Worm (Caenorhabditis elegans): Measurements from ENCODE around the gene str-208.

str-208 gene

DNA sequence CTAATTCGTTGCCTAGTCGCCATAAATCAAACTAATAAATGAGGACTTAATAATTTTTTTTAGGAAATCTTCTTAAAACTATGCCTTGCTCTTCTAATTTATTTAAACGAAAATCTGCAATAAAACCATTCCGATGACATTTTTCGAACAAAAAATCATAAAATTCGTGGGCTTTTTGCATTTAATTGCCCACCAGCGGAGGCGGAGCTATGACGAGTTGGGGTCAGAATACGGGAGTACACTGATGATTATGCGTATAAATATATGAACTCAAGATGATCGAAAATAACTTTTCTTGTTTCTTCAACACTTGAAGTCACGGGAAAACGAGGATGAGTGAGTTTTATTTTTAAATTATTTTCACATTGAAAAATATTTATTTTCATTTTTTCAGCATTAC is 22.2 kb upstream of the str-208 start, which contains the start of gene catp-2:
TSS of gene catp-2 (plus strand) at position 301 of the 400 bp plus-strand sequence.
- TF ChIP-seq flt-1 (GFP tag; IDR thresholded peaks at IDR 0.05) = no peak
- no peak for TF ChIP-seq aly-1 (tag; optimal IDR thresholded peaks at IDR 0.05)
- TF ChIP-seq ama-1 (optimal IDR thresholded peaks at IDR 0.05) = no peak

DNA sequence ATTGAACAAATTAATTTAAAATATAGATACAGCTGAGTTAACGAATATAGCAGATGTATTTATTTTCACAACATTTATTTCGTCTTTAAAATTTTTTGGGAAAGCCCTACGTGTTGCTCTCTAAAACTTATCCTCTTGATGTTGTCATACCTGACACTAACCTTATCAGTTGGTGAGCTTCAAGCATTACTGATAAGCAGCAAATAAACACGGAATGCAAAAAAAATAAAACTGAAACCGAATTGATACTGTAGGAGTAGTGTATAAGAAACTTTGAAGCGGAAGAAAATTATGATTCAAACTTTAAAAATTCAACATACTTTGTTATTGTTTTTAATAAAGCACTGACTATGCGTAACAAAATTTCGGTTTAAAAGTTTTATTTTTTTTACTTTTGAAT is 21.5 kb upstream of the str-208 start:
- TF ChIP-seq B0310.2 (tag; optimal IDR thresholded peaks at IDR 0.05) = no peak
- TF ChIP-seq ceh-36 (tag; optimal IDR thresholded peaks at IDR 0.05) = no peak
- no peak for TF ChIP-seq ceh-13 (GFP tag; optimal IDR thresholded peaks at IDR 0.05)
- TF ChIP-seq ama-1 (optimal IDR thresholded peaks at IDR 0.05) = no peak
- TF ChIP-seq hnd-1 (tag; optimal IDR thresholded peaks at IDR 0.05) = no peak
- TF ChIP-seq sea-1 (GFP tag; conservative IDR thresholded peaks at IDR 0.05) = no peak
- TF ChIP-seq hmg-4 (GFP tag; optimal IDR thresholded peaks at IDR 0.05) = no peak
- no peak for TF ChIP-seq scrt-1 (GFP tag; IDR thresholded peaks at IDR 0.05)
- no peak for TF ChIP-seq tbx-11 (GFP tag; IDR thresholded peaks at IDR 0.05)
- no peak for TF ChIP-seq F13C5.2 (tag; optimal IDR thresholded peaks at IDR 0.05)
- TF ChIP-seq tra-4 (tag; optimal IDR thresholded peaks at IDR 0.05) = no peak

- TF ChIP-seq sea-1 (GFP tag; conservative IDR thresholded peaks at IDR 0.05) (no peak), ama-1 (optimal IDR thresholded peaks at IDR 0.05) (no peak), tbx-37 (GFP tag; conservative IDR thresholded peaks at IDR 0.05) (no peak), ets-7 (tag; optimal IDR thresholded peaks at IDR 0.05) (no peak), ceh-36 (tag; optimal IDR thresholded peaks at IDR 0.05) (no peak), aly-1 (tag; optimal IDR thresholded peaks at IDR 0.05) (no peak), F13C5.2 (tag; optimal IDR thresholded peaks at IDR 0.05) (no peak), ceh-13 (GFP tag; optimal IDR thresholded peaks at IDR 0.05) (no peak), hmg-4 (GFP tag; optimal IDR thresholded peaks at IDR 0.05) (no peak), hnd-1 (tag; optimal IDR thresholded peaks at IDR 0.05) (no peak), flt-1 (GFP tag; IDR thresholded peaks at IDR 0.05) (no peak)
Observed at ce11 chrV:4937337-4937736, 19.3 kb upstream of the str-208 start.

DNA sequence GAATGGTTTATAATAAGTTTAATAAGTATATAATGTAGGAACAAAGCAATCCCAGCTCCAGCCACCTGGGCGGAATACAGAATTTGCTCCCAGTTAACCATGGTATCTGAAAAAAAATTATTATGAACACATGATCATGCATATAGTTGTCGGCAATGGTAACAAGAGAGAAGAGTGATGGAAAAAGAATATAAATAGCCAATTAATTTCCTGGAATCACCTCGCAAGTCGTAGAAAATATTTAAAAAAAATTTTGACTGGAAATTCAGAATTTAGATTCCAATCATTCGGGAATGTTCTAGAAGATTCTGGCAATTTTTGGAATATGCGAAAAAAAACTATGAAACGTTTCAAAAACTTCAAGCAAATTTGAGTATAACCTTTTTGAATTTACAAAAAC is 12.4 kb upstream of the str-208 start, which contains the start of gene str-211:
TSS of gene str-211 (minus strand) at position 101 of the 400 bp plus-strand sequence.
- no peak for TF ChIP-seq ets-7 (tag; optimal IDR thresholded peaks at IDR 0.05)

ce11 chrV:4948635-4949034 is 8.0 kb upstream of the str-208 start, which contains the start of gene str-209:
str-209 (plus strand) TSS chrV:4948935.
- TF ChIP-seq ama-1 (optimal IDR thresholded peaks at IDR 0.05) = no peak

ce11 chrV:4951434-4951833 is 5.2 kb upstream of the str-208 start, which contains the start of gene str-207:
str-207 (plus strand) TSS chrV:4951734.
- TF ChIP-seq ets-7 (tag; optimal IDR thresholded peaks at IDR 0.05) = no peak

DNA sequence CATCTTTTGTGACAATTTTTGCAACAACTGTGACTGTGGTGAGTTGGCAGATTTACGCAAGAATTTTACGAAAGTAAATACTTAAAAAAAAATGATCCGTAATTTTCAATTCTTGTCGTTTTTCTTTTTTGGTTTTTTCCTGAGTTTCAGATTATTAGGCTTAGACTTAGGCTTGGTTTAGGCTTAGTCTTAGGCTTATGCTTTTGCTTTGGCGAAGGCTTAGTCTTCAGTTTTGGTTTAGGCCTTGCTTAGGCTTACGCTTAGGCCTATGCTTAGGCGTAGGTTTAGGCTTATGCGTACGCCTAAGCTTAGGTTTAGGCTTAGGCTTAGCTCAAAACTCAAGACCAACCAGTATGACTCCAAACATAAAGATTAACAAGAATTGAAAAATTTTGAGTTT is 990 bp downstream of the str-208 start:
- TF ChIP-seq tbx-37 (GFP tag; conservative IDR thresholded peaks at IDR 0.05) (no peak), hmbx-1 (tag; optimal IDR thresholded peaks at IDR 0.05) (no peak), B0310.2 (tag; optimal IDR thresholded peaks at IDR 0.05) (no peak), hnd-1 (tag; optimal IDR thresholded peaks at IDR 0.05) (no peak), ceh-36 (tag; optimal IDR thresholded peaks at IDR 0.05) (peak; percentile 48)

- TF ChIP-seq hnd-1 (tag; optimal IDR thresholded peaks at IDR 0.05) (no peak), scrt-1 (GFP tag; IDR thresholded peaks at IDR 0.05) (0 out of 2 replicates have a peak, but pooled peaks have one; percentile 30)
Observed at ce11 chrV:4960686-4961085, 4.1 kb downstream of the str-208 start.

- TF ChIP-seq tra-4 (tag; optimal IDR thresholded peaks at IDR 0.05) (no peak), hmg-4 (GFP tag; optimal IDR thresholded peaks at IDR 0.05) (peak; percentile 30), F13C5.2 (tag; optimal IDR thresholded peaks at IDR 0.05) (peak; percentile 39)
Observed at ce11 chrV:4962968-4963367, 6.3 kb downstream of the str-208 start, which contains the start of gene tam-1. tam-1 (minus strand) TSS chrV:4963102.

ce11 chrV:4963606-4964005 is 7.0 kb downstream of the str-208 start:
- no peak for TF ChIP-seq hmg-4 (GFP tag; optimal IDR thresholded peaks at IDR 0.05)
- TF ChIP-seq B0310.2 (tag; optimal IDR thresholded peaks at IDR 0.05) = no peak
- TF ChIP-seq scrt-1 (GFP tag; IDR thresholded peaks at IDR 0.05) = no peak
- TF ChIP-seq F13C5.2 (tag; optimal IDR thresholded peaks at IDR 0.05) = no peak
- no peak for TF ChIP-seq tbx-11 (GFP tag; IDR thresholded peaks at IDR 0.05)
- TF ChIP-seq ceh-13 (GFP tag; optimal IDR thresholded peaks at IDR 0.05) = no peak
- TF ChIP-seq ama-1 (optimal IDR thresholded peaks at IDR 0.05) = no peak
- TF ChIP-seq pes-1 (GFP tag; IDR thresholded peaks at IDR 0.05) = no peak
- TF ChIP-seq tra-4 (tag; optimal IDR thresholded peaks at IDR 0.05) = no peak
- TF ChIP-seq aly-1 (tag; optimal IDR thresholded peaks at IDR 0.05) = no peak
- TF ChIP-seq ceh-36 (tag; optimal IDR thresholded peaks at IDR 0.05) = no peak
- TF ChIP-seq hmbx-1 (tag; optimal IDR thresholded peaks at IDR 0.05) = no peak
- no peak for TF ChIP-seq ets-7 (tag; optimal IDR thresholded peaks at IDR 0.05)
- TF ChIP-seq flt-1 (GFP tag; IDR thresholded peaks at IDR 0.05) = no peak
- no peak for TF ChIP-seq tbx-37 (GFP tag; conservative IDR thresholded peaks at IDR 0.05)

All from whole organism, early embryonic.